Fruit fly (Drosophila melanogaster) whole organism, embryonic: ENCODE data around the gene sud1.
A peak's percentile ranks its signal among the peaks of the same experiment; 100 is the strongest.

Experiments used
- B-H1 ChIP-seq: fragments of 200-800 bp; sonication (Bioruptor generic); IDR thresholded peaks from 3 replicates; pipeline ENCODE4 v1.3.6; 2022; ENCODE audit warnings: missing biosample characterization, missing genetic modification characterization
- CG10565 ChIP-seq: fragments of 200-800 bp; sonication (Bioruptor generic); optimal IDR thresholded peaks from 3 replicates; lab custom pipeline; 2016; ENCODE audit warnings: missing biosample characterization, mild to moderate bottlenecking, missing genetic modification characterization
- CG12391 ChIP-seq: fragments of 200-800 bp; sonication (Bioruptor generic); optimal IDR thresholded peaks from 3 replicates; lab custom pipeline; 2018; ENCODE audit warnings: missing biosample characterization, mild to moderate bottlenecking, missing genetic modification characterization, moderate library complexity
- CG13424 ChIP-seq: fragments of 200-800 bp; sonication (Bioruptor generic); optimal IDR thresholded peaks from 2 replicates; lab custom pipeline; 2019; ENCODE audit warnings: missing biosample characterization, mild to moderate bottlenecking, missing genetic modification characterization, moderate library complexity
- CG1602 ChIP-seq: fragments of 200-800 bp; sonication (Bioruptor generic); optimal IDR thresholded peaks from 3 replicates; lab custom pipeline; 2016; ENCODE audit warnings: missing biosample characterization, missing genetic modification characterization
- CG17186 ChIP-seq: fragments of 200-800 bp; sonication (Bioruptor generic); optimal IDR thresholded peaks from 3 replicates; lab custom pipeline; 2017; ENCODE audit warnings: missing biosample characterization, missing genetic modification reagents, missing genetic modification characterization
- CG17361 ChIP-seq: fragments of 200-800 bp; sonication (Bioruptor generic); IDR thresholded peaks from 3 replicates; pipeline ENCODE4 v1.3.6; 2022; ENCODE audit warnings: missing biosample characterization, missing genetic modification characterization
- CG31388 ChIP-seq: fragments of 200-800 bp; sonication (Bioruptor generic); optimal IDR thresholded peaks from 2 replicates; lab custom pipeline; 2016; ENCODE audit warnings: missing biosample characterization, missing genetic modification characterization
- CG31441 ChIP-seq: fragments of 200-800 bp; sonication (Bioruptor generic); IDR thresholded peaks from 2 replicates; pipeline ENCODE4 v1.3.6; 2022; ENCODE audit warnings: missing biosample characterization, missing genetic modification characterization
- CG3281 ChIP-seq: fragments of 200-800 bp; sonication (Bioruptor generic); optimal IDR thresholded peaks from 3 replicates; lab custom pipeline; 2017; ENCODE audit warnings: missing biosample characterization, mild to moderate bottlenecking, missing genetic modification characterization
- CG3995 ChIP-seq: fragments of 200-800 bp; sonication (Bioruptor generic); optimal IDR thresholded peaks from 3 replicates; lab custom pipeline; 2016; ENCODE audit warnings: missing biosample characterization, missing genetic modification characterization
- CG42726 ChIP-seq: fragments of 200-800 bp; sonication (Bioruptor generic); IDR thresholded peaks from 2 replicates; pipeline ENCODE4 v1.3.6; 2022; ENCODE audit warnings: missing biosample characterization, missing genetic modification characterization; ENCODE audit not compliant: partially characterized antibody
- CG5180 ChIP-seq: fragments of 200-800 bp; sonication (Bioruptor generic); optimal IDR thresholded peaks from 3 replicates; lab custom pipeline; 2017; ENCODE audit warnings: missing biosample characterization, missing genetic modification characterization, mild to moderate bottlenecking, moderate library complexity, missing genetic modification reagents
- Camta ChIP-seq: fragments of 200-800 bp; sonication (Bioruptor generic); optimal IDR thresholded peaks from 2 replicates; lab custom pipeline; 2016; ENCODE audit warnings: missing biosample characterization, missing genetic modification characterization
- Drgx ChIP-seq: fragments of 200-800 bp; sonication (Bioruptor generic); IDR thresholded peaks from 2 replicates; pipeline ENCODE4 v1.3.6; 2022; ENCODE audit warnings: missing biosample characterization, missing genetic modification characterization
- Elba2 ChIP-seq: fragments of 200-800 bp; sonication (Bioruptor generic); optimal IDR thresholded peaks from 3 replicates; lab custom pipeline; 2016; ENCODE audit warnings: missing biosample characterization, missing genetic modification characterization
- HLH3B ChIP-seq: fragments of 200-800 bp; sonication (Bioruptor generic); IDR thresholded peaks from 2 replicates; pipeline ENCODE4 v1.3.6; 2022; ENCODE audit warnings: missing biosample characterization, missing genetic modification characterization
- Jarid2 ChIP-seq: fragments of 200-800 bp; sonication (Bioruptor generic); optimal IDR thresholded peaks from 3 replicates; lab custom pipeline; 2017; ENCODE audit warnings: mild to moderate bottlenecking, missing biosample characterization, missing genetic modification reagents, missing genetic modification characterization
- Nf-YB ChIP-seq: fragments of 200-800 bp; sonication (Bioruptor generic); optimal IDR thresholded peaks from 3 replicates; lab custom pipeline; 2019; ENCODE audit warnings: missing biosample characterization, mild to moderate bottlenecking, missing genetic modification characterization, moderate library complexity
- Nf-YC ChIP-seq: fragments of 200-800 bp; optimal IDR thresholded peaks from 3 replicates; lab custom pipeline; 2019; ENCODE audit warnings: missing biosample characterization, mild to moderate bottlenecking, missing genetic modification characterization, moderate library complexity
- Trl ChIP-seq, 3 experiments: fragments of >200 bp in 2 of 3; fragments of 200-800 bp in 1 of 3; sonication (Bioruptor generic) in 1 of 3; optimal IDR thresholded peaks; 2 replicates in 1 of 3; 3 replicates in 2 of 3; lab custom pipeline; 2016 to 2017; ENCODE audit warnings: missing biosample characterization in 1 of 3, missing genetic modification characterization in 1 of 3
- Usf ChIP-seq: fragments of 200-800 bp; sonication (Bioruptor generic); optimal IDR thresholded peaks from 2 replicates; lab custom pipeline; 2017; ENCODE audit warnings: missing genotype, missing biosample characterization, missing genetic modification characterization
- bcd ChIP-seq: fragments of 200-800 bp; sonication (Bioruptor generic); optimal IDR thresholded peaks from 2 replicates; lab custom pipeline; 2017; ENCODE audit warnings: missing biosample characterization, mild to moderate bottlenecking, missing genetic modification characterization
- cato ChIP-seq: fragments of 200-800 bp; sonication (Bioruptor generic); optimal IDR thresholded peaks from 2 replicates; lab custom pipeline; 2016; ENCODE audit warnings: missing biosample characterization, missing genetic modification characterization, borderline replicate concordance
- cg ChIP-seq: fragments of 200-800 bp; sonication (Bioruptor generic); optimal IDR thresholded peaks from 3 replicates; lab custom pipeline; 2019; ENCODE audit warnings: missing biosample characterization, mild to moderate bottlenecking, missing genetic modification characterization, moderate library complexity
- chinmo ChIP-seq: fragments of 200-800 bp; sonication (Bioruptor generic); IDR thresholded peaks from 4 replicates; pipeline ENCODE4 v1.3.6; 2022; ENCODE audit warnings: missing biosample characterization, missing genetic modification characterization; ENCODE audit not compliant: partially characterized antibody
- ci ChIP-seq: fragments of 200-800 bp; sonication (Bioruptor generic); IDR thresholded peaks from 3 replicates; pipeline ENCODE4 v1.3.6; 2022; ENCODE audit warnings: missing biosample characterization, missing genetic modification characterization
- crc ChIP-seq: fragments of 200-800 bp; sonication (Bioruptor generic); optimal IDR thresholded peaks from 2 replicates; lab custom pipeline; 2016; ENCODE audit warnings: missing biosample characterization, missing genetic modification characterization
- esg ChIP-seq: fragments of 200-800 bp; sonication (Bioruptor generic); conservative IDR thresholded peaks from 2 replicates; pipeline ENCODE4 v1.3.6; 2022; ENCODE audit warnings: missing biosample characterization, missing genetic modification characterization
- fd64A ChIP-seq: fragments of 200-800 bp; sonication (Bioruptor generic); optimal IDR thresholded peaks from 3 replicates; lab custom pipeline; 2018; ENCODE audit warnings: missing biosample characterization, mild to moderate bottlenecking, missing genetic modification characterization
- ftz-f1 ChIP-seq: fragments of 200-800 bp; sonication (Bioruptor generic); optimal IDR thresholded peaks from 2 replicates; lab custom pipeline; 2016; ENCODE audit warnings: missing biosample characterization, missing genetic modification characterization
- gce ChIP-seq: fragments of 200-800 bp; sonication (Bioruptor generic); IDR thresholded peaks from 3 replicates; pipeline ENCODE4 v1.3.6; 2022; ENCODE audit warnings: missing biosample characterization, missing genetic modification characterization
- insv ChIP-seq, 2 experiments: fragments of 200-800 bp; sonication (Bioruptor generic); optimal IDR thresholded peaks; 3 replicates each; lab custom pipeline; 2016 to 2018; ENCODE audit warnings: missing biosample characterization in 2 of 2, missing genetic modification characterization in 2 of 2
- nom ChIP-seq: fragments of 200-800 bp; sonication (Bioruptor generic); optimal IDR thresholded peaks from 2 replicates; lab custom pipeline; 2017; ENCODE audit warnings: missing biosample characterization, missing genetic modification characterization, mild to moderate bottlenecking, moderate library complexity, missing genetic modification reagents
- phol ChIP-seq: fragments of 200-800 bp; sonication (Bioruptor generic); optimal IDR thresholded peaks from 3 replicates; lab custom pipeline; 2018; ENCODE audit warnings: missing biosample characterization, mild to moderate bottlenecking, missing genetic modification characterization, moderate library complexity
- prd ChIP-seq, 3 experiments: fragments of >200 bp in 2 of 3; fragments of 200-800 bp in 1 of 3; sonication (Bioruptor generic) in 1 of 3; optimal IDR thresholded peaks in 2 of 3; IDR thresholded peaks in 1 of 3; 2 replicates in 2 of 3; 3 replicates in 1 of 3; pipeline versions ENCODE4 v1.3.6 to Lab custom; 2017 to 2022; ENCODE audit warnings: missing biosample characterization in 1 of 3, missing genetic modification characterization in 1 of 3
- salm ChIP-seq: fragments of 200-800 bp; sonication (Bioruptor generic); optimal IDR thresholded peaks from 2 replicates; lab custom pipeline; 2018; ENCODE audit warnings: missing biosample characterization, mild to moderate bottlenecking, missing genetic modification characterization
- sens ChIP-seq: fragments of 200-800 bp; sonication (Bioruptor generic); peaks from one replicate; lab custom pipeline; 2016; ENCODE audit warnings: missing biosample characterization, missing genetic modification characterization
- slbo ChIP-seq: fragments of 200-800 bp; sonication (Bioruptor generic); IDR thresholded peaks from 2 replicates; pipeline ENCODE4 v1.3.6; 2022; ENCODE audit warnings: missing biosample characterization, missing genetic modification characterization
- so ChIP-seq: fragments of 200-800 bp; sonication (Bioruptor generic); IDR thresholded peaks from 3 replicates; pipeline ENCODE4 v1.3.6; 2022; ENCODE audit warnings: missing biosample characterization, missing genetic modification characterization
- sob ChIP-seq: fragments of 200-800 bp; sonication (Bioruptor generic); IDR thresholded peaks from 2 replicates; pipeline ENCODE4 v1.3.6; 2022; ENCODE audit warnings: missing biosample characterization, missing genetic modification characterization
- sqz ChIP-seq: fragments of 200-800 bp; sonication (Bioruptor generic); optimal IDR thresholded peaks from 3 replicates; lab custom pipeline; 2018; ENCODE audit warnings: missing biosample characterization, mild to moderate bottlenecking, missing genetic modification characterization
- vvl ChIP-seq: fragments of 200-800 bp; sonication (Bioruptor generic); IDR thresholded peaks from 2 replicates; pipeline ENCODE4 v1.3.6; 2022; ENCODE audit warnings: missing biosample characterization, missing genetic modification characterization
- zen2 ChIP-seq: fragments of 200-800 bp; sonication (Bioruptor generic); IDR thresholded peaks from 3 replicates; pipeline ENCODE4 v1.3.6; 2022; ENCODE audit warnings: missing biosample characterization, missing genetic modification characterization; ENCODE audit not compliant: partially characterized antibody

sud1 gene

DNA sequence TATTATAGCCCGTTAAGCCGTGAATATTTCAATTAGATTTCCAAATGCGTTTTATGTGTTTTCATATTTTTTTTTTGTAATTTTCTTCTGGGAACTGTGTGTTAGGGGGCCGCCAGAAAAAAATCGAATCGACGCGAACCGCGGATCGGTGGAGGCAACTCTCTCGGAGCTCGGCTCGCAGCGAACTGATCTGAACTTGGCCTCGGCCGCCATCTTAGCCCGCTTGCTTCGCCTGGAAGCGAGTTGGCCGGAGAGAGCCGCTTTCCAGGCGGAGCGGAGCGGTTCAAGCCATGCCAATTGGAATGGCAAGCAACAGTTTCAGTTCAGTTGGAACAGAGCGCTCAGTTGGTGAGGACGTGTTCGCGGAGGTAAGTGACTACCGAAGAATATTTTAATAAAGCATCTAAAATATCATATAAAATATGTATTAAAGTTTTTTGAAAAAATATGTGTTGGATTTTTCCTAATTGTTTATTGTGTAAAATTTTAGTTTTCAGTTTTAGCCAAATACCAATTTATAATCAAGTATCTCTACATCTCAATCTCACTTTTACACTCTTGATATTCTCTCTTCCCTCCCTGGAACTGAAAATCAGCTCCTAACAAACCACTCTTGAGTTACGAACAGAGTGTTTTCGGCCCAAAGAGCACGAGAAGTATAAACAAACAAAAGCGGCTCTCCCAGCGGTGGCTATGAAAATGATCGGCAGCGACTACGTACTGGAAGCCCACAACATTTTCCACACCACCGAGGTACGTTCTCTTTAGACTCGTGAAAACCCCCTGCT is 23.1 kb downstream of the sud1 start, which contains the start of the genes CG31121 and CG11069 (continued):
- TF ChIP-seq Trl (optimal IDR thresholded peaks at IDR 0.05; lab: Kevin White, UChicago) (peak; percentile 66 to 84), Trl (GFP tag; optimal IDR thresholded peaks at IDR 0.05; lab: Kevin White, UChicago) (no peak), CG42726 (GFP tag; lab: Robert Waterston, UW) (peak; percentile 45; the same call in 1 of the 2 replicates), cato (no peak), so (GFP tag; lab: Robert Waterston, UW) (0 out of 3 replicates have a peak, but pooled peaks have one; percentile 20), Elba2 (GFP tag; lab: Kevin White, UChicago) (peak; percentile 31), fd64A (no peak), cg (GFP tag; lab: Kevin White, UChicago) (no peak), CG17186 (GFP tag; lab: Kevin White, UChicago) (no peak), CG31441 (GFP tag; lab: Robert Waterston, UW) (no peak), insv (GFP tag; optimal IDR thresholded peaks at IDR 0.05; lab: Kevin White, UChicago) (peak in 1 of 2 experiments; percentile 88), ftz-f1 (GFP tag; lab: Kevin White, UChicago) (peak; percentile 67), B-H1 (GFP tag; lab: Robert Waterston, UW) (no peak), Camta (GFP tag; lab: Kevin White, UChicago) (no peak), Nf-YB (GFP tag; lab: Kevin White, UChicago) (no peak), CG3281 (GFP tag; lab: Kevin White, UChicago) (no peak), zen2 (GFP tag; lab: Robert Waterston, UW) (0 out of 3 replicates have a peak, but pooled peaks have one; percentile 7), sqz (peak; percentile 58), CG1602 (GFP tag; lab: Kevin White, UChicago) (no peak), CG5180 (GFP tag; lab: Kevin White, UChicago) (peak; percentile 38), gce (GFP tag; lab: Robert Waterston, UW) (peak; percentile 12; the same call in 1 of the 3 replicates), Nf-YC (no peak), bcd (GFP tag; lab: Kevin White, UChicago) (no peak), CG12391 (tag; lab: Kevin White, UChicago) (peak; percentile 30), salm (no peak), prd (optimal IDR thresholded peaks at IDR 0.05; lab: Kevin White, UChicago) (no peak), prd (GFP tag; IDR thresholded peaks at IDR 0.05; lab: Robert Waterston, UW) (0 out of 3 replicates have a peak, but pooled peaks have one; percentile 14), Usf (GFP tag; lab: Kevin White, UChicago) (no peak), CG10565 (GFP tag; lab: Kevin White, UChicago) (no peak), slbo (GFP tag; lab: Robert Waterston, UW) (0 out of 2 replicates have a peak, but pooled peaks have one; percentile 23), Drgx (peak; percentile 45; the same call in 1 of the 2 replicates), sens (GFP tag; lab: Kevin White, UChicago) (no peak), HLH3B (GFP tag; lab: Robert Waterston, UW) (no peak), CG31388 (no peak), CG13424 (tag; lab: Kevin White, UChicago) (no peak), CG3995 (GFP tag; lab: Kevin White, UChicago) (no peak), crc (GFP tag; lab: Kevin White, UChicago) (no peak), ci (GFP tag; lab: Robert Waterston, UW) (peak; percentile 15; the same call in 1 of the 3 replicates), vvl (GFP tag; lab: Robert Waterston, UW) (0 out of 2 replicates have a peak, but pooled peaks have one; percentile 9), CG17361 (GFP tag; lab: Robert Waterston, UW) (no peak), nom (GFP tag; lab: Kevin White, UChicago) (peak; percentile 41), sob (GFP tag; lab: Robert Waterston, UW) (peak; percentile 30; the same call in 1 of the 2 replicates), Jarid2 (peak; percentile 80), chinmo (0 out of 4 replicates have a peak, but pooled peaks have one; percentile 56), esg (no peak), phol (tag; lab: Kevin White, UChicago) (peak; percentile 61)
